Fruit fly (Drosophila melanogaster) whole organism, embryonic: Measurements from ENCODE around the gene Osi9.

Experiments used
- ATbp ChIP-seq: fragments of 200-800 bp; sonication (Bioruptor generic); optimal IDR thresholded peaks from 2 replicates; lab custom pipeline; 2017; ENCODE audit warnings: missing biosample characterization, mild to moderate bottlenecking, missing genetic modification characterization, missing genetic modification reagents
- Abd-B ChIP-seq: fragments of 200-800 bp; sonication (Bioruptor generic); optimal IDR thresholded peaks from 2 replicates; lab custom pipeline; 2018; ENCODE audit warnings: missing biosample characterization, mild to moderate bottlenecking, missing genetic modification characterization, moderate library complexity
- Atf3 ChIP-seq: fragments of 200-800 bp; sonication (Bioruptor generic); optimal IDR thresholded peaks from 3 replicates; lab custom pipeline; 2016; ENCODE audit warnings: missing biosample characterization, missing genetic modification characterization
- Blimp-1 ChIP-seq: fragments of 200-800 bp; sonication (Bioruptor generic); optimal IDR thresholded peaks from 3 replicates; lab custom pipeline; 2018; ENCODE audit warnings: missing biosample characterization, missing genetic modification characterization, mild to moderate bottlenecking, moderate library complexity, missing genetic modification reagents
- BtbVII ChIP-seq: fragments of 200-800 bp; sonication (Bioruptor generic); optimal IDR thresholded peaks from 3 replicates; lab custom pipeline; 2017; ENCODE audit warnings: missing biosample characterization, mild to moderate bottlenecking, missing genetic modification characterization
- CG10267 ChIP-seq: fragments of 200-800 bp; sonication (Bioruptor generic); optimal IDR thresholded peaks from 2 replicates; lab custom pipeline; 2018; ENCODE audit warnings: missing biosample characterization, mild to moderate bottlenecking, missing genetic modification characterization, moderate library complexity
- CG11247 ChIP-seq: fragments of 200-800 bp; sonication (Bioruptor generic); IDR thresholded peaks from 2 replicates; pipeline ENCODE4 v1.3.6; 2022; ENCODE audit warnings: missing biosample characterization, missing genetic modification characterization
- CG11504 ChIP-seq: fragments of 200-800 bp; sonication (Bioruptor generic); optimal IDR thresholded peaks from 3 replicates; lab custom pipeline; 2019; ENCODE audit warnings: missing biosample characterization, mild to moderate bottlenecking, missing genetic modification characterization, moderate library complexity
- CG12219 ChIP-seq: fragments of 200-800 bp; sonication (Bioruptor generic); optimal IDR thresholded peaks from 3 replicates; lab custom pipeline; 2018; ENCODE audit warnings: missing biosample characterization, mild to moderate bottlenecking, missing genetic modification characterization
- CG12236 ChIP-seq: fragments of 200-800 bp; sonication (Bioruptor generic); optimal IDR thresholded peaks from 2 replicates; lab custom pipeline; 2016; ENCODE audit warnings: missing biosample characterization, missing genetic modification characterization
- CG12744 ChIP-seq: fragments of 200-800 bp; sonication (Bioruptor generic); optimal IDR thresholded peaks from 2 replicates; lab custom pipeline; 2016; ENCODE audit warnings: missing biosample characterization, missing genetic modification characterization
- CG14014 ChIP-seq: fragments of 200-800 bp; sonication (Bioruptor generic); IDR thresholded peaks from 2 replicates; pipeline ENCODE4 v1.3.6; 2022; ENCODE audit warnings: missing biosample characterization, missing genetic modification characterization
- CG14050 ChIP-seq: fragments of 200-800 bp; sonication (Bioruptor generic); IDR thresholded peaks from 3 replicates; pipeline ENCODE4 v1.3.6; 2022; ENCODE audit warnings: missing biosample characterization, missing genetic modification characterization
- CG14860 ChIP-seq: fragments of 200-800 bp; sonication (Bioruptor generic); IDR thresholded peaks from 3 replicates; pipeline ENCODE4 v1.3.6; 2022; ENCODE audit warnings: missing biosample characterization, missing genetic modification characterization; ENCODE audit not compliant: partially characterized antibody
- CG1603 ChIP-seq: fragments of 200-800 bp; sonication (Bioruptor generic); optimal IDR thresholded peaks from 2 replicates; lab custom pipeline; 2019; ENCODE audit warnings: missing biosample characterization, mild to moderate bottlenecking, missing genetic modification characterization, moderate library complexity
- CG16863 ChIP-seq: fragments of 200-800 bp; sonication (Bioruptor generic); optimal IDR thresholded peaks from 3 replicates; lab custom pipeline; 2016; ENCODE audit warnings: missing biosample characterization, missing genetic modification characterization
- CG17361 ChIP-seq: fragments of 200-800 bp; sonication (Bioruptor generic); IDR thresholded peaks from 3 replicates; pipeline ENCODE4 v1.3.6; 2022; ENCODE audit warnings: missing biosample characterization, missing genetic modification characterization
- CG1792 ChIP-seq: fragments of 200-800 bp; sonication (Bioruptor generic); optimal IDR thresholded peaks from 2 replicates; lab custom pipeline; 2016; ENCODE audit warnings: missing biosample characterization, missing genetic modification characterization
- CG18764 ChIP-seq: fragments of 200-800 bp; sonication (Bioruptor generic); optimal IDR thresholded peaks from 3 replicates; lab custom pipeline; 2016; ENCODE audit warnings: missing biosample characterization, missing genetic modification characterization
- CG2712 ChIP-seq: fragments of 200-800 bp; optimal IDR thresholded peaks from 3 replicates; lab custom pipeline; 2019; ENCODE audit warnings: missing biosample characterization, mild to moderate bottlenecking, missing genetic modification characterization, moderate library complexity
- CG3163 ChIP-seq: fragments of 200-800 bp; sonication (Bioruptor generic); optimal IDR thresholded peaks from 3 replicates; lab custom pipeline; 2016; ENCODE audit warnings: missing biosample characterization, missing genetic modification characterization
- CG34376 ChIP-seq: fragments of 200-800 bp; sonication (Bioruptor generic); optimal IDR thresholded peaks from 2 replicates; lab custom pipeline; 2018; ENCODE audit warnings: missing biosample characterization, mild to moderate bottlenecking, missing genetic modification characterization
- CG5953 ChIP-seq: fragments of 200-800 bp; sonication (Bioruptor generic); IDR thresholded peaks from 2 replicates; pipeline ENCODE4 v1.3.6; 2022; ENCODE audit warnings: missing biosample characterization, missing genetic modification characterization
- CG6175 ChIP-seq: fragments of 200-800 bp; sonication (Bioruptor generic); IDR thresholded peaks from 3 replicates; pipeline ENCODE4 v1.3.6; 2022; ENCODE audit warnings: missing biosample characterization, missing genetic modification characterization
- CG6254 ChIP-seq: fragments of 200-800 bp; sonication (Bioruptor generic); optimal IDR thresholded peaks from 3 replicates; lab custom pipeline; 2017; ENCODE audit warnings: mild to moderate bottlenecking, missing biosample characterization, missing genetic modification reagents, missing genetic modification characterization
- CG7556 ChIP-seq: fragments of 200-800 bp; sonication (Bioruptor generic); optimal IDR thresholded peaks from 2 replicates; lab custom pipeline; 2017; ENCODE audit warnings: missing biosample characterization, mild to moderate bottlenecking, missing genetic modification characterization
- CG7745 ChIP-seq: fragments of 200-800 bp; sonication (Bioruptor generic); optimal IDR thresholded peaks from 2 replicates; lab custom pipeline; 2018; ENCODE audit warnings: missing biosample characterization, mild to moderate bottlenecking, missing genetic modification characterization, moderate library complexity
- CTCF ChIP-seq: fragments of 200-800 bp; sonication (Bioruptor generic); optimal IDR thresholded peaks from 2 replicates; lab custom pipeline; 2017; ENCODE audit warnings: missing biosample characterization, mild to moderate bottlenecking, missing genetic modification characterization, moderate library complexity
- Dek ChIP-seq: fragments of 200-800 bp; sonication (Bioruptor generic); optimal IDR thresholded peaks from 3 replicates; lab custom pipeline; 2019; ENCODE audit warnings: missing biosample characterization, mild to moderate bottlenecking, missing genetic modification characterization, moderate library complexity
- Doc3 ChIP-seq: fragments of 200-800 bp; sonication (Bioruptor generic); IDR thresholded peaks from 3 replicates; pipeline ENCODE4 v1.3.6; 2022; ENCODE audit warnings: missing biosample characterization, missing genetic modification characterization; ENCODE audit not compliant: partially characterized antibody
- Ets65A ChIP-seq: fragments of 200-800 bp; sonication (Bioruptor generic); peaks from one replicate; lab custom pipeline; 2016; ENCODE audit warnings: missing biosample characterization, missing genetic modification characterization
- Hand ChIP-seq: fragments of 200-800 bp; sonication (Bioruptor generic); optimal IDR thresholded peaks from 2 replicates; lab custom pipeline; 2017; ENCODE audit warnings: mild to moderate bottlenecking, missing biosample characterization, missing genetic modification reagents, missing genetic modification characterization
- HmgD ChIP-seq: fragments of 200-800 bp; sonication (Bioruptor generic); optimal IDR thresholded peaks from 3 replicates; lab custom pipeline; 2016; ENCODE audit warnings: missing biosample characterization, missing genetic modification characterization
- Hsf ChIP-seq: fragments of 200-800 bp; sonication (Bioruptor generic); optimal IDR thresholded peaks from 3 replicates; lab custom pipeline; 2016; ENCODE audit warnings: missing biosample characterization, missing genetic modification characterization
- MBD-R2 ChIP-seq: fragments of 200-800 bp; sonication (Bioruptor generic); IDR thresholded peaks from 2 replicates; pipeline ENCODE4 v1.3.6; 2022; ENCODE audit warnings: missing biosample characterization, missing genetic modification characterization
- MTF-1 ChIP-seq: fragments of 200-800 bp; sonication (Bioruptor generic); optimal IDR thresholded peaks from 2 replicates; lab custom pipeline; 2018; ENCODE audit warnings: missing biosample characterization, mild to moderate bottlenecking, missing genetic modification characterization, borderline replicate concordance
- Meics ChIP-seq: fragments of 200-800 bp; sonication (Bioruptor generic); optimal IDR thresholded peaks from 2 replicates; lab custom pipeline; 2017; ENCODE audit warnings: missing biosample characterization, mild to moderate bottlenecking, missing genetic modification characterization
- Opbp ChIP-seq: fragments of 200-800 bp; sonication (Bioruptor generic); IDR thresholded peaks from 3 replicates; pipeline ENCODE4 v1.3.6; 2022; ENCODE audit warnings: missing biosample characterization, missing genetic modification characterization; ENCODE audit not compliant: partially characterized antibody
- Scr ChIP-seq: fragments of 200-800 bp; sonication (Bioruptor generic); IDR thresholded peaks from 2 replicates; pipeline ENCODE4 v1.3.6; 2022; ENCODE audit warnings: missing biosample characterization, missing genetic modification characterization; ENCODE audit not compliant: partially characterized antibody
- ato ChIP-seq: fragments of 200-800 bp; sonication (Bioruptor generic); IDR thresholded peaks from 2 replicates; pipeline ENCODE4 v1.3.6; 2022; ENCODE audit warnings: missing biosample characterization, missing genetic modification characterization; ENCODE audit not compliant: partially characterized antibody
- cas ChIP-seq: fragments of 200-800 bp; sonication (Bioruptor generic); IDR thresholded peaks from 2 replicates; pipeline ENCODE4 v1.3.6; 2022; ENCODE audit warnings: missing biosample characterization, missing genetic modification characterization
- crc ChIP-seq: fragments of 200-800 bp; sonication (Bioruptor generic); optimal IDR thresholded peaks from 2 replicates; lab custom pipeline; 2016; ENCODE audit warnings: missing biosample characterization, missing genetic modification characterization
- dimm ChIP-seq: fragments of 200-800 bp; sonication (Bioruptor generic); IDR thresholded peaks from 2 replicates; pipeline ENCODE4 v1.3.6; 2022; ENCODE audit warnings: missing biosample characterization, missing genetic modification characterization
- gsb ChIP-seq: fragments of 200-800 bp; sonication (Bioruptor generic); IDR thresholded peaks from 2 replicates; pipeline ENCODE4 v1.3.6; 2022; ENCODE audit warnings: missing biosample characterization, missing genetic modification characterization
- hbn ChIP-seq: fragments of 200-800 bp; sonication (Bioruptor generic); IDR thresholded peaks from 2 replicates; pipeline ENCODE4 v1.3.6; 2022; ENCODE audit warnings: missing biosample characterization, missing genetic modification characterization; ENCODE audit not compliant: partially characterized antibody
- insv ChIP-seq, 2 experiments: fragments of 200-800 bp; sonication (Bioruptor generic); optimal IDR thresholded peaks; 3 replicates each; lab custom pipeline; 2016 to 2018; ENCODE audit warnings: missing biosample characterization in 2 of 2, missing genetic modification characterization in 2 of 2
- ro ChIP-seq: fragments of 200-800 bp; sonication (Bioruptor generic); IDR thresholded peaks from 2 replicates; pipeline ENCODE4 v1.3.6; 2022; ENCODE audit warnings: missing biosample characterization, missing genetic modification characterization
- tap ChIP-seq: fragments of 200-800 bp; optimal IDR thresholded peaks from 3 replicates; lab custom pipeline; 2019; ENCODE audit warnings: missing biosample characterization, mild to moderate bottlenecking, missing genetic modification characterization, moderate library complexity
- tna ChIP-seq: fragments of 200-800 bp; sonication (Bioruptor generic); IDR thresholded peaks from 2 replicates; pipeline ENCODE4 v1.3.6; 2022; ENCODE audit warnings: missing biosample characterization, missing genetic modification characterization; ENCODE audit not compliant: partially characterized antibody
- zen ChIP-seq: fragments of 200-800 bp; sonication (Bioruptor generic); optimal IDR thresholded peaks from 3 replicates; lab custom pipeline; 2018; ENCODE audit warnings: missing biosample characterization, mild to moderate bottlenecking, missing genetic modification characterization, moderate library complexity
- zf30C ChIP-seq: fragments of 200-800 bp; sonication (Bioruptor generic); optimal IDR thresholded peaks from 3 replicates; lab custom pipeline; 2018; ENCODE audit warnings: missing biosample characterization, mild to moderate bottlenecking, missing genetic modification characterization
- zfh1 ChIP-seq: fragments of 200-800 bp; sonication (Bioruptor generic); IDR thresholded peaks from 3 replicates; pipeline ENCODE4 v1.3.6; 2022; ENCODE audit warnings: missing biosample characterization, missing genetic modification characterization

Osi9 gene

DNA sequence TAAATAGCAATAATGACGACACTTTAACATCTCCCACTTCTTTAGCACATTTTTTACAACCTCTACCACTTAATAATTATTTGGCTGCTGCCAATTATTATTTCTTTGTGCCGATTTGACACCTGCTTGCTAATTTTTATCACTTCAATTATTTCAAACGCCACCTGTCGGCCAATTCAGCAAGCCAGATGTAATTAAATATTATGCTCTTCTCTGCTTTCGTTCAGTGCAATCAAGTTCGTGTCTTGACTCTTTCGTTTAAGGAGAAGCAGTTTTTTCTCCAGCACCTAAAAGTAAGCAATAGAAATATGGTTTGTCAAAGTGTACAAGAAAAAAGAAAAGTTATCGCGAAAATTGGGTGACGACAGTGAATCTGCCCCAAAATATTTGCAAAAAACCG lies 5.6 kb upstream of the Osi9 start (continued):
- TF ChIP-seq insv (GFP tag; optimal IDR thresholded peaks at IDR 0.05; lab: Kevin White, UChicago): no peak
- TF ChIP-seq Dek: no peak
- no peak for TF ChIP-seq MBD-R2 (GFP tag; lab: Robert Waterston, UW)
- no peak for TF ChIP-seq CG18764 (GFP tag; lab: Kevin White, UChicago)
- peak; percentile 46 for TF ChIP-seq CG11247 (GFP tag; lab: Robert Waterston, UW)
- TF ChIP-seq CG12744: no peak
- TF ChIP-seq gsb: no peak
- TF ChIP-seq Opbp (GFP tag; lab: Robert Waterston, UW): no peak
- peak; percentile 20 for TF ChIP-seq CG7745 (tag; lab: Kevin White, UChicago)
- TF ChIP-seq CG11504 (tag; lab: Kevin White, UChicago): no peak
- no peak for TF ChIP-seq dimm (GFP tag; lab: Robert Waterston, UW)
- peak; percentile 7 for TF ChIP-seq CG1603 (tag; lab: Kevin White, UChicago)
- TF ChIP-seq CG6254 (GFP tag; lab: Kevin White, UChicago): no peak
- no peak for TF ChIP-seq tna (GFP tag; lab: Robert Waterston, UW)
- TF ChIP-seq zfh1 (GFP tag; lab: Robert Waterston, UW): no peak
- no peak for TF ChIP-seq cas (GFP tag; lab: Robert Waterston, UW)
- TF ChIP-seq CG14860 (GFP tag; lab: Robert Waterston, UW): no peak
- TF ChIP-seq Meics (GFP tag; lab: Kevin White, UChicago): no peak
- TF ChIP-seq CG17361 (GFP tag; lab: Robert Waterston, UW): no peak
- no peak for TF ChIP-seq Doc3 (GFP tag; lab: Robert Waterston, UW)
- peak; percentile 71 for TF ChIP-seq zf30C (GFP tag; lab: Kevin White, UChicago)
- TF ChIP-seq CG10267 (tag; lab: Kevin White, UChicago): no peak
- TF ChIP-seq ato (GFP tag; lab: Robert Waterston, UW): no peak
- no peak for TF ChIP-seq Hand (GFP tag; lab: Kevin White, UChicago)
- TF ChIP-seq zen (tag; lab: Kevin White, UChicago): peak; percentile 85
- TF ChIP-seq Hsf (GFP tag; lab: Kevin White, UChicago): no peak
- no peak for TF ChIP-seq CG2712 (tag; lab: Kevin White, UChicago)
- no peak for TF ChIP-seq crc
- no peak for TF ChIP-seq BtbVII (GFP tag; lab: Kevin White, UChicago)
- no peak for TF ChIP-seq hbn (GFP tag; lab: Robert Waterston, UW)
- peak; percentile 59 for TF ChIP-seq Abd-B (GFP tag; lab: Kevin White, UChicago)
- peak; percentile 11 for TF ChIP-seq Blimp-1 (GFP tag; lab: Kevin White, UChicago)
- TF ChIP-seq CTCF (GFP tag; lab: Kevin White, UChicago): peak; percentile 90
- no peak for TF ChIP-seq CG3163
- TF ChIP-seq CG14050 (GFP tag; lab: Robert Waterston, UW): no peak
- TF ChIP-seq CG14014 (GFP tag; lab: Robert Waterston, UW): no peak
- TF ChIP-seq tap: no peak
- TF ChIP-seq ATbp: no peak
- TF ChIP-seq CG1792 (GFP tag; lab: Kevin White, UChicago): no peak
- no peak for TF ChIP-seq CG6175 (GFP tag; lab: Robert Waterston, UW)
- TF ChIP-seq CG5953 (GFP tag; lab: Robert Waterston, UW): no peak
- TF ChIP-seq CG7556 (GFP tag; lab: Kevin White, UChicago): no peak
- TF ChIP-seq Ets65A (GFP tag; lab: Kevin White, UChicago): no peak
- TF ChIP-seq Atf3 (GFP tag; lab: Kevin White, UChicago): no peak
- no peak for TF ChIP-seq Scr (GFP tag; lab: Robert Waterston, UW)
- no peak for TF ChIP-seq CG12219 (GFP tag; lab: Kevin White, UChicago)
- TF ChIP-seq CG34376: no peak
- TF ChIP-seq HmgD (GFP tag; lab: Kevin White, UChicago): no peak
- no peak for TF ChIP-seq ro
- TF ChIP-seq CG16863 (GFP tag; lab: Kevin White, UChicago): no peak
- no peak for TF ChIP-seq CG12236 (GFP tag; lab: Kevin White, UChicago)
- no peak for TF ChIP-seq MTF-1
